Worm (Caenorhabditis elegans) whole organism, L2 larva: Measurements from ENCODE around the gene scl-11.

Experiments
- C34F6.9 ChIP-seq: fragments of 150-350 bp; optimal IDR thresholded peaks from 2 replicates; lab custom pipeline; 2014; ENCODE audit warnings: missing biosample characterization, missing genetic modification characterization
- Y55F3AM.14 ChIP-seq: fragments of 200-800 bp; sonication (Bioruptor generic); optimal IDR thresholded peaks from 2 replicates; lab custom pipeline; 2018; ENCODE audit warnings: mild to moderate bottlenecking, missing genetic modification characterization, missing compliant biosample characterization
- aly-2 ChIP-seq: fragments of 150-350 bp; optimal IDR thresholded peaks from 2 replicates; lab custom pipeline; 2014; ENCODE audit warnings: missing biosample characterization, missing genetic modification characterization
- blmp-1 ChIP-seq: sonication (generic microtip); optimal IDR thresholded peaks from 2 replicates; lab custom pipeline; 2017; ENCODE audit warnings: missing genetic modification characterization, mild to moderate bottlenecking, missing compliant biosample characterization, antibody characterized with exemption, moderate library complexity; ENCODE audit not compliant: insufficient read depth
- ceh-16 ChIP-seq: fragments of 150-350 bp; optimal IDR thresholded peaks from 2 replicates; lab custom pipeline; 2014; ENCODE audit warnings: missing biosample characterization, missing genetic modification characterization
- crh-2 ChIP-seq: sonication (generic microtip); optimal IDR thresholded peaks from 2 replicates; lab custom pipeline; 2017; ENCODE audit warnings: missing biosample characterization, missing genetic modification characterization
- dmd-4 ChIP-seq: sonication (generic microtip); optimal IDR thresholded peaks from 2 replicates; lab custom pipeline; 2017; ENCODE audit warnings: missing biosample characterization, missing genetic modification characterization
- egl-27 ChIP-seq: sonication (generic microtip); optimal IDR thresholded peaks from 3 replicates; lab custom pipeline; 2017; ENCODE audit warnings: missing biosample characterization, missing genetic modification reagents, missing genetic modification characterization
- elt-1 ChIP-seq: fragments of 150-350 bp; optimal IDR thresholded peaks from 2 replicates; lab custom pipeline; 2014; ENCODE audit warnings: missing biosample characterization, missing genetic modification characterization
- fos-1 ChIP-seq: fragments of 150-350 bp; optimal IDR thresholded peaks from 2 replicates; lab custom pipeline; 2014; ENCODE audit warnings: missing biosample characterization, missing genetic modification characterization
- gmeb-1 ChIP-seq: fragments of 150-350 bp; optimal IDR thresholded peaks from 2 replicates; lab custom pipeline; 2014; ENCODE audit warnings: missing biosample characterization, missing genetic modification characterization
- lin-11 ChIP-seq: fragments of 150-350 bp; sonication (generic microtip); optimal IDR thresholded peaks from 2 replicates; lab custom pipeline; 2014; ENCODE audit warnings: missing biosample characterization, missing genetic modification characterization, inconsistent platforms, mixed read lengths
- lin-39 ChIP-seq: fragments of 150-350 bp; optimal IDR thresholded peaks from 2 replicates; lab custom pipeline; 2014; ENCODE audit warnings: missing biosample characterization, missing genetic modification reagents, missing genetic modification characterization
- lsy-2 ChIP-seq, 2 experiments: fragments of 150-350 bp in 1 of 2; sonication (generic microtip) in 1 of 2; optimal IDR thresholded peaks; 2 replicates each; lab custom pipeline; 2014 to 2017; ENCODE audit warnings: missing biosample characterization in 2 of 2, missing genetic modification characterization in 2 of 2
- mbf-1 ChIP-seq: sonication (generic microtip); optimal IDR thresholded peaks from 2 replicates; lab custom pipeline; 2017; ENCODE audit warnings: missing biosample characterization, missing genetic modification characterization
- mdl-1 ChIP-seq, 2 experiments: fragments of 150-350 bp in 1 of 2; sonication (generic microtip) in 1 of 2; optimal IDR thresholded peaks; 2 replicates each; lab custom pipeline; 2017; ENCODE audit warnings: missing biosample characterization in 2 of 2, missing genetic modification characterization in 2 of 2
- nhr-10 ChIP-seq: sonication (generic microtip); optimal IDR thresholded peaks from 2 replicates; lab custom pipeline; 2017; ENCODE audit warnings: missing biosample characterization, missing genetic modification characterization
- nhr-11 ChIP-seq: fragments of 150-350 bp; optimal IDR thresholded peaks from 2 replicates; lab custom pipeline; 2014; ENCODE audit warnings: missing biosample characterization, missing genetic modification characterization
- nhr-12 ChIP-seq: fragments of 150-350 bp; optimal IDR thresholded peaks from 2 replicates; lab custom pipeline; 2014; ENCODE audit warnings: missing biosample characterization, missing genetic modification characterization
- nhr-129 ChIP-seq: fragments of 150-350 bp; optimal IDR thresholded peaks from 2 replicates; lab custom pipeline; 2014; ENCODE audit warnings: missing biosample characterization, missing genetic modification characterization
- nhr-23 ChIP-seq: fragments of 150-350 bp; optimal IDR thresholded peaks from 2 replicates; lab custom pipeline; 2014; ENCODE audit warnings: missing biosample characterization, missing genetic modification reagents, missing genetic modification characterization
- nhr-25 ChIP-seq: fragments of 150-350 bp; sonication (generic microtip); optimal IDR thresholded peaks from 3 replicates; lab custom pipeline; 2014; ENCODE audit warnings: missing biosample characterization, missing genetic modification characterization
- sem-4 ChIP-seq: fragments of 150-350 bp; optimal IDR thresholded peaks from 2 replicates; lab custom pipeline; 2014; ENCODE audit warnings: missing biosample characterization, missing genetic modification reagents, missing genetic modification characterization
- sma-9 ChIP-seq, 2 experiments: fragments of 150-350 bp in 1 of 2; sonication (generic microtip) in 1 of 2; optimal IDR thresholded peaks; 2 replicates each; lab custom pipeline; 2014 to 2016; ENCODE audit warnings: missing genetic modification characterization in 2 of 2, mild to moderate bottlenecking in 1 of 2, missing biosample characterization in 1 of 2, missing compliant biosample characterization in 1 of 2, missing genetic modification reagents in 1 of 2, moderate library complexity in 1 of 2
- snpc-4 ChIP-seq: fragments of 150-350 bp; optimal IDR thresholded peaks from 2 replicates; lab custom pipeline; 2014; ENCODE audit warnings: missing biosample characterization, missing genetic modification characterization
- unc-39 ChIP-seq: fragments of 150-350 bp; optimal IDR thresholded peaks from 2 replicates; lab custom pipeline; 2014; ENCODE audit warnings: missing biosample characterization, missing genetic modification characterization
- unc-55 ChIP-seq: fragments of 150-350 bp; sonication (generic microtip); optimal IDR thresholded peaks from 3 replicates; lab custom pipeline; 2014; ENCODE audit warnings: missing biosample characterization, missing genetic modification reagents, missing genetic modification characterization
- ztf-1 ChIP-seq: fragments of 200-800 bp; sonication (Bioruptor generic); conservative IDR thresholded peaks from 2 replicates; pipeline ENCODE4 v1.3.6; 2022; ENCODE audit warnings: missing genetic modification characterization, missing compliant biosample characterization
- ztf-11 ChIP-seq: sonication (generic microtip); optimal IDR thresholded peaks from 2 replicates; lab custom pipeline; 2017; ENCODE audit warnings: missing biosample characterization, missing genetic modification characterization
- ztf-4 ChIP-seq: fragments of 150-350 bp; optimal IDR thresholded peaks from 2 replicates; lab custom pipeline; 2014; ENCODE audit warnings: missing biosample characterization, missing genetic modification characterization

The scl-11 gene

DNA sequence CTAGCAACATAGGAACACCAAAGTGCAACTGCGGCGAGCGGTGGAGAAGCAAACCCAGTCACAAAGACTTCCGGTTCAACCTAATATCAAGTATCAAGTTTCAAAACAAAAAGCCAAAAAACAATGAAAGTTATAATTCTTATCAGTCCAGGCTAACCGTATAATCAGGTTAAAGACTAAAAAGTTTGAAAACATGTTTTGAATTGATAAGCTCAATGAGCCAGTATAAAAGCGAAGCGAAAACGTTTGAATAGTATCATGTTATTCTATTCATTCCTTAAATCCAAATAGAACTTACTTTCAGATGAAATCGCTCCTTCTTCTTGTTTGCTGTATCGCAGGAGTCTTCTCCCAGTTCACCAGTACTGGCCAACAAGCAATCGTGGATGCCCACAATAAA, at the start of gene scl-11:
Gene scl-11, plus strand, starts transcription at position 301 of the 400 bp plus-strand sequence.
- TF ChIP-seq blmp-1 (no peak), ceh-16 (tag; lab: Kevin White, UChicago) (no peak), aly-2 (tag; lab: Kevin White, UChicago) (no peak), dmd-4 (tag; lab: Kevin White, UChicago) (no peak), crh-2 (tag; lab: Kevin White, UChicago) (no peak), nhr-10 (tag; lab: Kevin White, UChicago) (no peak)
- TF ChIP-seq, all 48 proteins: peak for 0

DNA sequence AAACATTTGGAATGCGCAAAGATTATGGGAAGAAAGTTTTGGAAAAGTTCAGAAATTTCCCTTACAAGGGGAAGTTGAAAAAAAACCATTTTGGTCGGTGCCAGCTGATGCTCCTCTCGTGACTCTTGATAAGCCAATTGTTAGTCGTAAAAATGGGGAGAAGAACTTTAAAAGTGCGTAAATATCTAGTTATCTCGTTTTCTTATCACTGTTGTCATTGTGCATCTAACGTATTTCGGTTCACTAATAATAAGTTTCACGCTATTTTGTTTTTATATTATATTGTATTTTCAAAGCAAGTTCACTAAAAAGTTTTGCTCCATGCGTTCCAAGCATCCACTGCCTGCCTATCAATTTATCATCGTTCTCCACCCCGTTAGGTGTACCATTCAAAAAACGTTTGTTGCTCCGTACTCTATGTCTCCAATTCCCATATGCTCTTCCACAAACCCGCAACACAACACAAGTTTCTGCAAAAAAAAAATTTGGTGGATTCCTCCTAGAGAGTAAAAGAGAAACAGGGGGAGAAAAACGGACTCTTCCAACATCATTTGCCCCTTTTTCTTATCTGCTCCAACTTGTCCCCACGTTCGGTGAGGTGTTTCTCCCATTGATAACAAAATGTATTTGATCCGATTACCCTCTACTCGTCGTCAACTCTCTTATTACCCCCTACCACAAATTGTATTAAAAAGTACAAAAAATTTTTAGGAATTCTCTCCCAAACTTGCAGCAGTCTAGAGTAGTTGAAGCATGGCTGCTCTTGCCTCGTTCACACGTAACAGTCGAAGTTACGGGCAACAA, 42.6 kb upstream of the scl-11 start, which contains the start of gene mbk-2:
Gene mbk-2, plus strand, starts transcription at position 754 of the 804 bp plus-strand sequence.
- peak; percentile 6 for TF ChIP-seq fos-1
- peak; percentile 57 for TF ChIP-seq sma-9 (GFP tag; optimal IDR thresholded peaks at IDR 0.05; lab: Kevin White, UChicago)
- TF ChIP-seq sma-9 (tag; optimal IDR thresholded peaks at IDR 0.05; lab: Kevin White, UChicago): no peak
- TF ChIP-seq crh-2 (tag; lab: Kevin White, UChicago): peak; percentile 3
- no peak for TF ChIP-seq snpc-4 (tag; lab: Kevin White, UChicago)

DNA sequence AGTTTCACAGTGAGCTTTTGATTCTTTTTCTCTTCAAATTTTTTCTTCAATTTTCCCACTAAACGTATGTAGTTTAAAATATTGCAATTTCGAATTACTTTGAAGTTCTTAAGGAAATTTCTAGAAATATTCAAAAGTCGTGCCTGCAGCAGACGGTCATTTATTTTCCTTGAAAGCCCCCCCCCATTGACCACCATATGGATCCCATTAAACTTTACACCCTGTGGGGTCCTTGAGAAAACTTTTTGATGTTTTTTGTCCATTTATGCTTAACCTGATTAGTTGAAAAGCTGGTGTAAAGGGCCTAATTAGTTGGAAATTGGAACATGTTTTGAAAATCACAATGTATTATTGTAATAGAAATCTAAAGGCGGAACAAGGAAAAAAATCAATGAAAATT, 41.7 kb upstream of the scl-11 start:
- TF ChIP-seq ztf-1 (GFP tag; lab: Robert Waterston, UW): no peak
- TF ChIP-seq egl-27: no peak

DNA sequence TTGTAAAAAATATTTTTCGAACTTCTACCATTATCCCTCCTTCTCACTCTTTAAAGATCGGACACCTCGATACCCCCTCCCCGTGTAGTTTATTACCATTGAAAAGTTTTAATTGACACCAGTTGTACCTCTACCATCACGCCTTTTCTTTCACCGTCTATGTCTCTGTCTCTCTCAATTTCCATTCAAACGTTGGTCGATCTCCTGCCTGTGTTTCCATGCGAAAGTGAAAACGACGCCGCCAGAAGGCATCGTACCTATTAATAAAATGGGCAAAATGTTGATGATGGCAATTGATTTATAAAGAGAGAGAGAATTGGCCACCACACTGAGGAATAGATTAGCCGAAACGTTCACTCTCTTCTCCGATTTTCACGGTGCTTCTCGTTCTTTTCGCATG, 37.9 kb upstream of the scl-11 start:
- TF ChIP-seq unc-55 (GFP tag; lab: Kevin White, UChicago) (no peak), nhr-129 (tag; lab: Kevin White, UChicago) (peak; percentile 76), lin-11 (tag; lab: Kevin White, UChicago) (no peak), unc-39 (tag; lab: Kevin White, UChicago) (no peak), sma-9 (GFP tag; optimal IDR thresholded peaks at IDR 0.05; lab: Kevin White, UChicago) (peak; percentile 42), sma-9 (tag; optimal IDR thresholded peaks at IDR 0.05; lab: Kevin White, UChicago) (no peak), ztf-4 (tag; lab: Kevin White, UChicago) (no peak), egl-27 (no peak), fos-1 (peak; percentile 0), mdl-1 (tag; optimal IDR thresholded peaks at IDR 0.05; lab: Kevin White, UChicago) (no peak), Y55F3AM.14 (GFP tag; lab: Kevin White, UChicago) (no peak), ceh-16 (tag; lab: Kevin White, UChicago) (peak; percentile 74), sem-4 (tag; lab: Kevin White, UChicago) (peak; percentile 74), nhr-11 (tag; lab: Kevin White, UChicago) (no peak), nhr-12 (tag; lab: Kevin White, UChicago) (no peak), blmp-1 (peak; percentile 95), crh-2 (tag; lab: Kevin White, UChicago) (peak; percentile 12), elt-1 (no peak), ztf-11 (tag; lab: Kevin White, UChicago) (no peak), nhr-25 (tag; lab: Kevin White, UChicago) (peak; percentile 67), gmeb-1 (tag; lab: Kevin White, UChicago) (no peak), lsy-2 (tag; optimal IDR thresholded peaks at IDR 0.05; lab: Kevin White, UChicago) (no peak), aly-2 (tag; lab: Kevin White, UChicago) (no peak), mbf-1 (no peak), C34F6.9 (tag; lab: Kevin White, UChicago) (no peak), lin-39 (no peak), nhr-23 (tag; lab: Kevin White, UChicago) (no peak)

DNA sequence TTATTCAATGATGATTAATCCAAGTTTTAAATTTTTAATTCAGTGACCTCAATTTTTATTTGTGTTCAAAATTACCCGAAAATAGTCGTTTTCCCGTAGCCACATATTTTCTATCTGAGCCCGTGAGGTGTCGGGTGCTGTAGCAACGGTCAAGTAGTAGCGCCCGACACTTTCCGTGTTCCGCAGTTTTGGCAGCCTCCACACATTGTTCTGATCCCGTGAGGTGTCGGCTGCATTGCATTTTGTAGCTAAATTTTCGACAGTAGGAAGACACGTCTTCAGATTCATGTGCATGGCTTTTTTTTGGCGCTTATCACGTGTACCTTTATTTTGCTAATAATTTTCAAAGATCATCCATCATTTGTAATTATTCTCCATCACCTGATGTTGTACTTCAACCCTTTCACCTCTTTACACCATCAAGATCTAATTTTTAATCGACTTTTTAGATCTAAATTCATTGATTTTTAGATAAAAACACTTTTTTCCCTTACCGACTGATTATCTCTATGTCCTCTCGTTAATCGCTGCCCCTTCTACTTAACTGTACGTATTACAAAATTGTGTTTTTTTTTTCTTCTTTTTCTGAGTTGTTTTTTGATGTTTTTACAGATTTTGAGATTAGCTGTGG, 37.3 kb upstream of the scl-11 start:
- TF ChIP-seq ceh-16 (tag; lab: Kevin White, UChicago) (peak; percentile 14), elt-1 (peak; percentile 63), ztf-1 (GFP tag; lab: Robert Waterston, UW) (no peak)
